Fruit fly (Drosophila melanogaster) whole organism, embryonic: Measurements from ENCODE around the gene Bacc.

Experiments used
- Antp ChIP-seq: fragments of 200-800 bp; sonication (Bioruptor generic); optimal IDR thresholded peaks from 3 replicates; lab custom pipeline; 2016; ENCODE audit warnings: missing biosample characterization, missing genetic modification characterization
- Awh ChIP-seq: fragments of 200-800 bp; sonication (Bioruptor generic); IDR thresholded peaks from 2 replicates; pipeline ENCODE4, ENCODE4 v1.3.6; 2022; ENCODE audit warnings: missing biosample characterization, missing genetic modification characterization
- BEAF-32 ChIP-seq: fragments of 200-800 bp; sonication (Bioruptor generic); optimal IDR thresholded peaks from 3 replicates; lab custom pipeline; 2017; ENCODE audit warnings: missing biosample characterization, missing genetic modification characterization, mild to moderate bottlenecking, moderate library complexity, missing genetic modification reagents
- CG10274 ChIP-seq: fragments of 200-800 bp; sonication (Bioruptor generic); optimal IDR thresholded peaks from 3 replicates; lab custom pipeline; 2017; ENCODE audit warnings: missing biosample characterization, mild to moderate bottlenecking, missing genetic modification characterization
- CG10462 ChIP-seq: fragments of 200-800 bp; sonication (Bioruptor generic); optimal IDR thresholded peaks from 2 replicates; lab custom pipeline; 2016; ENCODE audit warnings: missing biosample characterization, missing genetic modification characterization
- CG12391 ChIP-seq: fragments of 200-800 bp; sonication (Bioruptor generic); optimal IDR thresholded peaks from 3 replicates; lab custom pipeline; 2018; ENCODE audit warnings: missing biosample characterization, mild to moderate bottlenecking, missing genetic modification characterization, moderate library complexity
- CG12769 ChIP-seq: fragments of 200-800 bp; sonication (Bioruptor generic); optimal IDR thresholded peaks from 2 replicates; lab custom pipeline; 2019; ENCODE audit warnings: missing biosample characterization, mild to moderate bottlenecking, missing genetic modification characterization, moderate library complexity
- CG14050 ChIP-seq: fragments of 200-800 bp; sonication (Bioruptor generic); IDR thresholded peaks from 3 replicates; pipeline ENCODE4 v1.3.6; 2022; ENCODE audit warnings: missing biosample characterization, missing genetic modification characterization
- CG14710 ChIP-seq: fragments of 200-800 bp; sonication (Bioruptor generic); optimal IDR thresholded peaks from 3 replicates; lab custom pipeline; 2019; ENCODE audit warnings: missing biosample characterization, mild to moderate bottlenecking, missing genetic modification characterization, moderate library complexity
- CG15011 ChIP-seq: fragments of 200-800 bp; sonication (Bioruptor generic); optimal IDR thresholded peaks from 3 replicates; lab custom pipeline; 2018; ENCODE audit warnings: missing biosample characterization, mild to moderate bottlenecking, missing genetic modification characterization
- CG1602 ChIP-seq: fragments of 200-800 bp; sonication (Bioruptor generic); optimal IDR thresholded peaks from 3 replicates; lab custom pipeline; 2016; ENCODE audit warnings: missing biosample characterization, missing genetic modification characterization
- CG1647 ChIP-seq: fragments of 200-800 bp; sonication (Bioruptor generic); optimal IDR thresholded peaks from 3 replicates; lab custom pipeline; 2016; ENCODE audit warnings: missing biosample characterization, missing genetic modification characterization
- CG1792 ChIP-seq: fragments of 200-800 bp; sonication (Bioruptor generic); optimal IDR thresholded peaks from 2 replicates; lab custom pipeline; 2016; ENCODE audit warnings: missing biosample characterization, missing genetic modification characterization
- CG30403 ChIP-seq: fragments of 200-800 bp; sonication (Bioruptor generic); optimal IDR thresholded peaks from 3 replicates; lab custom pipeline; 2016; ENCODE audit warnings: missing biosample characterization, missing genetic modification characterization
- CG34376 ChIP-seq: fragments of 200-800 bp; sonication (Bioruptor generic); optimal IDR thresholded peaks from 2 replicates; lab custom pipeline; 2018; ENCODE audit warnings: missing biosample characterization, mild to moderate bottlenecking, missing genetic modification characterization
- CG6689 ChIP-seq: fragments of 200-800 bp; sonication (Bioruptor generic); IDR thresholded peaks from 2 replicates; pipeline ENCODE4 v1.3.6; 2022; ENCODE audit warnings: missing biosample characterization, missing genetic modification characterization
- CG6813 ChIP-seq: fragments of 200-800 bp; sonication (Bioruptor generic); optimal IDR thresholded peaks from 2 replicates; lab custom pipeline; 2017; ENCODE audit warnings: missing biosample characterization, missing genetic modification characterization, mild to moderate bottlenecking, moderate library complexity, missing genetic modification reagents
- CG7745 ChIP-seq: fragments of 200-800 bp; sonication (Bioruptor generic); optimal IDR thresholded peaks from 2 replicates; lab custom pipeline; 2018; ENCODE audit warnings: missing biosample characterization, mild to moderate bottlenecking, missing genetic modification characterization, moderate library complexity
- CG8765 ChIP-seq: fragments of 200-800 bp; sonication (Bioruptor generic); IDR thresholded peaks from 2 replicates; pipeline ENCODE4 v1.3.6; 2022; ENCODE audit warnings: missing biosample characterization, missing genetic modification characterization
- CoRest ChIP-seq: fragments of 200-800 bp; sonication (Bioruptor generic); optimal IDR thresholded peaks from 3 replicates; lab custom pipeline; 2018; ENCODE audit warnings: missing biosample characterization, mild to moderate bottlenecking, missing genetic modification characterization, moderate library complexity
- CrebB ChIP-seq: fragments of 200-800 bp; sonication (Bioruptor generic); optimal IDR thresholded peaks from 3 replicates; lab custom pipeline; 2018; ENCODE audit warnings: missing biosample characterization, mild to moderate bottlenecking, missing genetic modification characterization
- Dip3 ChIP-seq: fragments of 200-800 bp; sonication (Bioruptor generic); optimal IDR thresholded peaks from 3 replicates; lab custom pipeline; 2016; ENCODE audit warnings: missing biosample characterization, missing genetic modification characterization
- Doc2 ChIP-seq: fragments of 200-800 bp; sonication (Bioruptor generic); IDR thresholded peaks from 2 replicates; pipeline ENCODE4 v1.3.6; 2022; ENCODE audit warnings: missing biosample characterization, missing genetic modification characterization
- Elba2 ChIP-seq: fragments of 200-800 bp; sonication (Bioruptor generic); optimal IDR thresholded peaks from 3 replicates; lab custom pipeline; 2016; ENCODE audit warnings: missing biosample characterization, missing genetic modification characterization
- HmgZ ChIP-seq: fragments of 200-800 bp; sonication (Bioruptor generic); optimal IDR thresholded peaks from 2 replicates; lab custom pipeline; 2018; ENCODE audit warnings: missing biosample characterization, mild to moderate bottlenecking, missing genetic modification characterization
- Hr3 ChIP-seq: fragments of 200-800 bp; sonication (Bioruptor generic); optimal IDR thresholded peaks from 3 replicates; lab custom pipeline; 2016; ENCODE audit warnings: missing biosample characterization, missing genetic modification characterization
- Hr51 ChIP-seq, 2 experiments: fragments of 200-800 bp; sonication (Bioruptor generic); optimal IDR thresholded peaks; 2 replicates in 1 of 2; 3 replicates in 1 of 2; lab custom pipeline; 2016 to 2018; ENCODE audit warnings: missing biosample characterization in 2 of 2, missing genetic modification characterization in 2 of 2, mild to moderate bottlenecking in 1 of 2, moderate library complexity in 1 of 2
- Hr78 ChIP-seq, 2 experiments: fragments of 200-800 bp in 1 of 2; fragments of >200 bp in 1 of 2; sonication (Bioruptor generic) in 1 of 2; optimal IDR thresholded peaks; 2 replicates each; lab custom pipeline; 2017 to 2019; ENCODE audit warnings: missing biosample characterization in 2 of 2, missing genetic modification characterization in 2 of 2, mild to moderate bottlenecking in 1 of 2, moderate library complexity in 1 of 2
- MESR4 ChIP-seq: fragments of 200-800 bp; sonication (Bioruptor generic); optimal IDR thresholded peaks from 2 replicates; lab custom pipeline; 2018; ENCODE audit warnings: missing biosample characterization, mild to moderate bottlenecking, missing genetic modification characterization, moderate library complexity
- Meics ChIP-seq: fragments of 200-800 bp; sonication (Bioruptor generic); optimal IDR thresholded peaks from 2 replicates; lab custom pipeline; 2017; ENCODE audit warnings: missing biosample characterization, mild to moderate bottlenecking, missing genetic modification characterization
- Mrtf ChIP-seq: fragments of 200-800 bp; sonication (Bioruptor generic); IDR thresholded peaks from 3 replicates; pipeline ENCODE4 v1.3.6; 2022; ENCODE audit warnings: missing biosample characterization, missing genetic modification characterization
- NC2β ChIP-seq: fragments of 200-800 bp; sonication (Bioruptor generic); optimal IDR thresholded peaks from 2 replicates; lab custom pipeline; 2016; ENCODE audit warnings: missing biosample characterization, missing genetic modification characterization
- NK7.1 ChIP-seq: fragments of 200-800 bp; sonication (Bioruptor generic); optimal IDR thresholded peaks from 3 replicates; lab custom pipeline; 2016; ENCODE audit warnings: missing biosample characterization, missing genetic modification characterization
- Nf-YC ChIP-seq: fragments of 200-800 bp; optimal IDR thresholded peaks from 3 replicates; lab custom pipeline; 2019; ENCODE audit warnings: missing biosample characterization, mild to moderate bottlenecking, missing genetic modification characterization, moderate library complexity
- az2 ChIP-seq: fragments of 200-800 bp; sonication (Bioruptor generic); optimal IDR thresholded peaks from 3 replicates; lab custom pipeline; 2016; ENCODE audit warnings: missing biosample characterization, missing genetic modification characterization
- cad ChIP-seq: fragments of >200 bp; optimal IDR thresholded peaks from 2 replicates; lab custom pipeline; 2017; ENCODE audit warnings: missing biosample characterization, missing genetic modification characterization
- ci ChIP-seq: fragments of 200-800 bp; sonication (Bioruptor generic); IDR thresholded peaks from 3 replicates; pipeline ENCODE4 v1.3.6; 2022; ENCODE audit warnings: missing biosample characterization, missing genetic modification characterization
- croc ChIP-seq: fragments of 200-800 bp; sonication (Bioruptor generic); conservative IDR thresholded peaks from 3 replicates; pipeline ENCODE4 v1.3.6; 2022; ENCODE audit warnings: missing biosample characterization, missing genetic modification characterization
- da ChIP-seq: fragments of 200-800 bp; sonication (Bioruptor generic); optimal IDR thresholded peaks from 2 replicates; lab custom pipeline; 2016; ENCODE audit warnings: missing biosample characterization, missing genetic modification characterization
- dysf ChIP-seq: fragments of 200-800 bp; sonication (Bioruptor generic); IDR thresholded peaks from 3 replicates; pipeline ENCODE4 v1.3.6; 2022; ENCODE audit warnings: missing biosample characterization, missing genetic modification characterization
- ems ChIP-seq: fragments of 200-800 bp; sonication (Bioruptor generic); optimal IDR thresholded peaks from 3 replicates; lab custom pipeline; 2016; ENCODE audit warnings: missing biosample characterization, missing genetic modification characterization
- esg ChIP-seq: fragments of 200-800 bp; sonication (Bioruptor generic); conservative IDR thresholded peaks from 2 replicates; pipeline ENCODE4 v1.3.6; 2022; ENCODE audit warnings: missing biosample characterization, missing genetic modification characterization
- fd96Cb ChIP-seq: fragments of 200-800 bp; sonication (Bioruptor generic); optimal IDR thresholded peaks from 2 replicates; lab custom pipeline; 2018; ENCODE audit warnings: missing biosample characterization, mild to moderate bottlenecking, missing genetic modification characterization, moderate library complexity
- klu ChIP-seq: fragments of 200-800 bp; sonication (Bioruptor generic); IDR thresholded peaks from 2 replicates; pipeline ENCODE4 v1.3.6; 2022; ENCODE audit warnings: missing biosample characterization, missing genetic modification characterization
- oc ChIP-seq: fragments of 200-800 bp; sonication (Bioruptor generic); optimal IDR thresholded peaks from 2 replicates; lab custom pipeline; 2018; ENCODE audit warnings: missing biosample characterization, mild to moderate bottlenecking, missing genetic modification characterization, moderate library complexity
- pfk ChIP-seq: fragments of 200-800 bp; sonication (Bioruptor generic); optimal IDR thresholded peaks from 2 replicates; lab custom pipeline; 2018; ENCODE audit warnings: missing biosample characterization, mild to moderate bottlenecking, missing genetic modification characterization, moderate library complexity
- pnt ChIP-seq: fragments of 200-800 bp; sonication (Bioruptor generic); optimal IDR thresholded peaks from 3 replicates; lab custom pipeline; 2016; ENCODE audit warnings: missing biosample characterization, missing genetic modification characterization
- rib ChIP-seq: fragments of 200-800 bp; sonication (Bioruptor generic); IDR thresholded peaks from 2 replicates; pipeline ENCODE4 v1.3.6; 2022; ENCODE audit warnings: missing biosample characterization, missing genetic modification characterization
- seq ChIP-seq: fragments of 200-800 bp; sonication (Bioruptor generic); IDR thresholded peaks from 2 replicates; pipeline ENCODE4 v1.3.6; 2022; ENCODE audit warnings: missing biosample characterization, missing genetic modification characterization
- stc ChIP-seq: fragments of 200-800 bp; sonication (Bioruptor generic); IDR thresholded peaks from 2 replicates; pipeline ENCODE4 v1.3.6; 2022; ENCODE audit warnings: missing biosample characterization, missing genetic modification characterization
- zen2 ChIP-seq: fragments of 200-800 bp; sonication (Bioruptor generic); IDR thresholded peaks from 3 replicates; pipeline ENCODE4 v1.3.6; 2022; ENCODE audit warnings: missing biosample characterization, missing genetic modification characterization; ENCODE audit not compliant: partially characterized antibody
- zfh1 ChIP-seq: fragments of 200-800 bp; sonication (Bioruptor generic); IDR thresholded peaks from 3 replicates; pipeline ENCODE4 v1.3.6; 2022; ENCODE audit warnings: missing biosample characterization, missing genetic modification characterization

Gene Bacc

DNA sequence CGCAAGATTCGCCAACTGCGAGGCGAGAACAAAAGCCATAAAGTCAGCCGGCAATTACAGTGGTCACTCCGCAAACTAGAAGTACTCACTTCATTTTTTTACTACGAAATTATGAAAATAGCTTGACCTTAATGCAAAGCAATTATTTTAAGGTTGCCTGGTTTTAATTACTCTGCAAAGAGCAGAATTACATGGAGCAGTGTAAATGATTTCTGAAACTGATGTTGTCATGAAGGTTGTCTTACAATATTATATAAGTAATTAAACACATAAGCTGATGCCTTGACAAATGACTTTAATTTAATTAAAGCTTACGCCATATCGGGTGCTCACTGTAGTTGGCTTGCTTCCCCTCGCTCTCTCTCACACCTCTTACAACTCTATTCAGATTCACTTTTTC is 18.0 kb upstream of the Bacc start (continued):
- no peak for TF ChIP-seq CG10274
- peak; percentile 56 for TF ChIP-seq CoRest (tag; lab: Kevin White, UChicago)
- TF ChIP-seq CG8765 (GFP tag; lab: Robert Waterston, UW) = no peak
- no peak; the same call in 1 of the 2 replicates for TF ChIP-seq stc (GFP tag; lab: Robert Waterston, UW)
- 0 out of 3 replicates have a peak, but pooled peaks have one; percentile 21 for TF ChIP-seq croc (GFP tag; lab: Robert Waterston, UW)
- TF ChIP-seq CG15011 = no peak
- peak; percentile 50 for TF ChIP-seq CG12769 (tag; lab: Kevin White, UChicago)
- no peak for TF ChIP-seq CG7745 (tag; lab: Kevin White, UChicago)
- TF ChIP-seq Antp (GFP tag; lab: Kevin White, UChicago) = no peak
- peak; percentile 17 for TF ChIP-seq HmgZ
- peak; percentile 69; the same call in 2 of the 3 replicates for TF ChIP-seq dysf
- TF ChIP-seq Meics (GFP tag; lab: Kevin White, UChicago) = peak; percentile 67
- no peak for TF ChIP-seq oc (tag; lab: Kevin White, UChicago)
- TF ChIP-seq NK7.1 = peak; percentile 12
- no peak for TF ChIP-seq CG1792 (GFP tag; lab: Kevin White, UChicago)
- no peak for TF ChIP-seq cad (GFP tag; lab: Kevin White, UChicago)
- no peak for TF ChIP-seq CrebB (tag; lab: Kevin White, UChicago)
- peak; percentile 58 for TF ChIP-seq CG30403 (GFP tag; lab: Kevin White, UChicago)
- no peak for TF ChIP-seq Nf-YC
- no peak for TF ChIP-seq pnt
- no peak for TF ChIP-seq CG10462
- peak; percentile 39 for TF ChIP-seq esg (GFP tag; lab: Robert Waterston, UW)
- no peak for TF ChIP-seq rib (GFP tag; lab: Robert Waterston, UW)
- peak; percentile 23 for TF ChIP-seq CG12391
- TF ChIP-seq CG6689 (GFP tag; lab: Robert Waterston, UW) = peak; percentile 41
- no peak for TF ChIP-seq Hr78 (GFP tag; optimal IDR thresholded peaks at IDR 0.05; lab: Kevin White, UChicago)
- no peak for TF ChIP-seq CG34376 (GFP tag; lab: Kevin White, UChicago)
- TF ChIP-seq CG1647 (GFP tag; lab: Kevin White, UChicago) = no peak
- no peak for TF ChIP-seq zen2 (GFP tag; lab: Robert Waterston, UW)
- TF ChIP-seq CG1602 (GFP tag; lab: Kevin White, UChicago) = no peak
- TF ChIP-seq pfk = no peak
- peak; percentile 40; the same call in 1 of the 3 replicates for TF ChIP-seq zfh1 (GFP tag; lab: Robert Waterston, UW)
- peak; percentile 26 for TF ChIP-seq fd96Cb
- no peak for TF ChIP-seq ems
- no peak for TF ChIP-seq seq (GFP tag; lab: Robert Waterston, UW)
- peak; percentile 18 to 62 for TF ChIP-seq Hr51 (GFP tag; optimal IDR thresholded peaks at IDR 0.05; lab: Kevin White, UChicago)
- no peak for TF ChIP-seq Awh (GFP tag; lab: Robert Waterston, UW)
- TF ChIP-seq az2 (GFP tag; lab: Kevin White, UChicago) = no peak
- no peak for TF ChIP-seq CG14050 (GFP tag; lab: Robert Waterston, UW)
- TF ChIP-seq klu (GFP tag; lab: Robert Waterston, UW) = no peak
- 0 out of 3 replicates have a peak, but pooled peaks have one; percentile 22 for TF ChIP-seq Mrtf
- TF ChIP-seq CG14710 (tag; lab: Kevin White, UChicago) = no peak
- TF ChIP-seq MESR4 (GFP tag; lab: Kevin White, UChicago) = no peak
- TF ChIP-seq Hr3 = peak; percentile 3
- no peak for TF ChIP-seq da
- TF ChIP-seq Doc2 (GFP tag; lab: Robert Waterston, UW) = no peak
- peak; percentile 58 for TF ChIP-seq Dip3 (GFP tag; lab: Kevin White, UChicago)
- peak; percentile 2 for TF ChIP-seq CG6813 (GFP tag; lab: Kevin White, UChicago)
- no peak for TF ChIP-seq Elba2 (GFP tag; lab: Kevin White, UChicago)
- TF ChIP-seq BEAF-32 (GFP tag; lab: Kevin White, UChicago) = no peak
- TF ChIP-seq ci (GFP tag; lab: Robert Waterston, UW) = no peak
- TF ChIP-seq NC2β (GFP tag; lab: Kevin White, UChicago) = no peak
